Fruit fly (Drosophila melanogaster): Measurements from ENCODE around the gene eIF1A.

The eIF1A gene

DNA sequence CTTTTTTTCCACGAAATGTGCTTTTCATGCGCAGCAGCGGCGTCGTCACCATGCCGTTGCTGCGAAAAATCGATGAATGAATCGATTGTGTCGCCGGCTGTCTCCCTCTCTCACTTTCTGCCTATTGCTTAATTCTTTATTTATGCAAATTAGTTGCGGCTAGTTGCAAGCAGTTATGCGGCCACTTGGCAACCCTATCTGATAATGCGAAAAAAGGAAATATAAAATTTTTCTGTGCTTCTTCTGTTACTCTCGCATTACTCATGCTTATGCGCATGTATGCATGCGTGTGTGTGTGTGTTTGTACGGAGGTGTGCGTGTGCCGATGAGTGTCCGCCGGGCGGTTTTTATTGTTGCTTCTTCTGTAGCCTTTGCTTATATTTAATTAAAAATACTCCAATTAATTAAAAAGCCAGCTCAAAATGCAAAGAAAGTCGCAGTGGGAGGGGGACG, 30.7 kb upstream of the eIF1A start (continued):
- TF ChIP-seq knrl (GFP tag; IDR thresholded peaks at IDR 0.05; ENCODE audit: partially characterized antibody) = peak; percentile 30; the same call in 1 of the 3 replicates
- TF ChIP-seq CG14965 (GFP tag; optimal IDR thresholded peaks at IDR 0.05; ENCODE audit: borderline replicate concordance) = no peak
- peak; percentile 13 for TF ChIP-seq maf-S (GFP tag; optimal IDR thresholded peaks at IDR 0.05)
- no peak for TF ChIP-seq stwl (tag; optimal IDR thresholded peaks at IDR 0.05)
- peak; percentile 49; the same call in 1 of the 3 replicates for TF ChIP-seq Dbx (GFP tag; IDR thresholded peaks at IDR 0.05)
- TF ChIP-seq CG12071 (GFP tag; optimal IDR thresholded peaks at IDR 0.05) = peak; percentile 58
- no peak for TF ChIP-seq sd (tag; optimal IDR thresholded peaks at IDR 0.05)
- TF ChIP-seq prd (optimal IDR thresholded peaks at IDR 0.05) = no peak
- TF ChIP-seq prd (GFP tag; IDR thresholded peaks at IDR 0.05) = no peak
- no peak; the same call in 2 of the 3 replicates for TF ChIP-seq B-H1 (GFP tag; IDR thresholded peaks at IDR 0.05)
- TF ChIP-seq otp (GFP tag; IDR thresholded peaks at IDR 0.05) = no peak
- no peak for TF ChIP-seq CG11247 (GFP tag; IDR thresholded peaks at IDR 0.05)
- TF ChIP-seq CG2678 (tag; optimal IDR thresholded peaks at IDR 0.05) = no peak
- peak; percentile 1 for TF ChIP-seq tup (GFP tag; optimal IDR thresholded peaks at IDR 0.05)
- no peak for TF ChIP-seq E2f1 (GFP tag; IDR thresholded peaks at IDR 0.05)
- TF ChIP-seq nerfin-1 (tag; optimal IDR thresholded peaks at IDR 0.05) = peak; percentile 6
- no peak for TF ChIP-seq PHDP (tag; optimal IDR thresholded peaks at IDR 0.05)
- TF ChIP-seq GATAe (GFP tag; conservative IDR thresholded peaks at IDR 0.05) = no peak
- TF ChIP-seq CG17359 (tag; optimal IDR thresholded peaks at IDR 0.05) = no peak
- TF ChIP-seq toy (GFP tag; IDR thresholded peaks at IDR 0.05) = no peak
- TF ChIP-seq disco-r (GFP tag; optimal IDR thresholded peaks at IDR 0.05) = no peak
- TF ChIP-seq CG8089 (GFP tag; optimal IDR thresholded peaks at IDR 0.05) = no peak
- TF ChIP-seq HmgZ (tag; optimal IDR thresholded peaks at IDR 0.05) = no peak
- no peak for TF ChIP-seq dm (GFP tag; optimal IDR thresholded peaks at IDR 0.05)
- no peak for TF ChIP-seq dati (GFP tag; IDR thresholded peaks at IDR 0.05)
- TF ChIP-seq schlank (tag; optimal IDR thresholded peaks at IDR 0.05) = peak; percentile 3
- no peak for TF ChIP-seq croc (GFP tag; conservative IDR thresholded peaks at IDR 0.05)
- TF ChIP-seq Stat92E (GFP tag; optimal IDR thresholded peaks at IDR 0.05) = no peak
- no peak for TF ChIP-seq Spps (tag; optimal IDR thresholded peaks at IDR 0.05)
- TF ChIP-seq CG8765 (GFP tag; IDR thresholded peaks at IDR 0.05) = no peak
- no peak for TF ChIP-seq Mrtf (GFP tag; IDR thresholded peaks at IDR 0.05)
- TF ChIP-seq Doc3 (GFP tag; IDR thresholded peaks at IDR 0.05; ENCODE audit: partially characterized antibody) = no peak
- no peak for TF ChIP-seq gcm2 (GFP tag; optimal IDR thresholded peaks at IDR 0.05)
- no peak for TF ChIP-seq psq (GFP tag; optimal IDR thresholded peaks at IDR 0.05)
- TF ChIP-seq Nf-YC (tag; optimal IDR thresholded peaks at IDR 0.05) = no peak
- TF ChIP-seq CG6689 (GFP tag; IDR thresholded peaks at IDR 0.05) = no peak
- no peak for TF ChIP-seq sc (optimal IDR thresholded peaks at IDR 0.05)
- no peak for TF ChIP-seq sc (GFP tag; optimal IDR thresholded peaks at IDR 0.05)
- TF ChIP-seq CG4282 (GFP tag; optimal IDR thresholded peaks at IDR 0.05) = peak; percentile 21
- TF ChIP-seq kay (GFP tag; optimal IDR thresholded peaks at IDR 0.05) = peak; percentile 70
- no peak for TF ChIP-seq Xrp1 (GFP tag; IDR thresholded peaks at IDR 0.05)
- TF ChIP-seq CG4854 (GFP tag; optimal IDR thresholded peaks at IDR 0.05) = no peak
- no peak for TF ChIP-seq ase (GFP tag; IDR thresholded peaks at IDR 0.05)
- TF ChIP-seq HmgD (GFP tag; optimal IDR thresholded peaks at IDR 0.05) = no peak
- no peak for TF ChIP-seq CG12744 (GFP tag; optimal IDR thresholded peaks at IDR 0.05)
- TF ChIP-seq ro (GFP tag; IDR thresholded peaks at IDR 0.05) = no peak
- no peak for TF ChIP-seq CG1529 (GFP tag; optimal IDR thresholded peaks at IDR 0.05)
- no peak for TF ChIP-seq CG10654 (GFP tag; optimal IDR thresholded peaks at IDR 0.05)
- no peak for TF ChIP-seq dimm (GFP tag; IDR thresholded peaks at IDR 0.05)
- TF ChIP-seq Aef1 (GFP tag; IDR thresholded peaks at IDR 0.05) = no peak
- no peak for TF ChIP-seq CG12155 (GFP tag; optimal IDR thresholded peaks at IDR 0.05)
- TF ChIP-seq tx (GFP tag; optimal IDR thresholded peaks at IDR 0.05) = no peak
- no peak for TF ChIP-seq CG13287 (GFP tag; IDR thresholded peaks at IDR 0.05; ENCODE audit: partially characterized antibody)
